Worm (Caenorhabditis elegans): ENCODE data around the gene F55C12.4.
"Not testable (repeated sequence)": the region's sequence is repeated elsewhere in the genome, so short reads cannot be mapped to it uniquely, and the experiment has no call there.

Gene F55C12.4

DNA sequence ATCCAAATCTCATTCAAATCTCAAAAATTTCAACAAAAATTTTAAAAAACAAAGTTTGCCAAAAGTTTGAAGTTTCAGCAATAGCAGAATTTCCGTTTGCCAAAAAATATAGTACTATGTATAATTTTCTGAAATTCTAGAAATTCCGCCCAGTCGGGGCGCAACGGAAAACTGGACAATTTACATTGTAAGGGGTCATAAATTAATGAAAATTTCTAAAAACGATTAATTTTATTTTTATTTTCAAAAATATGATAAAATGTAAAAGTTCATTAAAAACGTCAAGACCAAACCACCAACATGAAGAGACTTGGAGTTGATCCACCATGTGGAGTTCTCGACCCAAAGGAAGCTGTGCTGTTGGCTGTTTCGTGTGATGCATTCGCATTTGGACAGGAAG lies 39.9 kb downstream of the F55C12.4 start, which contains the start of gene ZK1248.4:
Gene ZK1248.4 (plus strand): TSS at position 301 of the 400 bp plus-strand sequence.
- TF ChIP-seq nhr-76 (tag; optimal IDR thresholded peaks at IDR 0.05) (no peak), ham-2 (GFP tag; optimal IDR thresholded peaks at IDR 0.05) (no peak), nhr-237 (tag; optimal IDR thresholded peaks at IDR 0.05) (no peak), ceh-39 (tag; optimal IDR thresholded peaks at IDR 0.05) (no peak), lin-32 (GFP tag; optimal IDR thresholded peaks at IDR 0.05) (no peak), bed-3 (GFP tag; optimal IDR thresholded peaks at IDR 0.05) (no peak), elt-1 (tag; optimal IDR thresholded peaks at IDR 0.05; ENCODE audit: borderline replicate concordance, insufficient read depth) (no peak), zip-8 (tag; optimal IDR thresholded peaks at IDR 0.05) (no peak), mab-5 (tag; optimal IDR thresholded peaks at IDR 0.05) (no peak), unc-62 (GFP tag; optimal IDR thresholded peaks at IDR 0.05) (no peak), nhr-12 (tag; optimal IDR thresholded peaks at IDR 0.05) (no peak), hlh-1 (tag; optimal IDR thresholded peaks at IDR 0.05) (no peak), unc-120 (tag; optimal IDR thresholded peaks at IDR 0.05; ENCODE audit: poor library complexity, severe bottlenecking) (no peak), M03D4.4 (tag; optimal IDR thresholded peaks at IDR 0.05) (no peak), nhr-28 (tag; optimal IDR thresholded peaks at IDR 0.05) (no peak), ces-1 (GFP tag; optimal IDR thresholded peaks at IDR 0.05) (no peak), pha-4 (tag; optimal IDR thresholded peaks at IDR 0.05) (no peak), nhr-2 (tag; optimal IDR thresholded peaks at IDR 0.05) (no peak), snpc-4 (tag; optimal IDR thresholded peaks at IDR 0.05) (no peak)

DNA sequence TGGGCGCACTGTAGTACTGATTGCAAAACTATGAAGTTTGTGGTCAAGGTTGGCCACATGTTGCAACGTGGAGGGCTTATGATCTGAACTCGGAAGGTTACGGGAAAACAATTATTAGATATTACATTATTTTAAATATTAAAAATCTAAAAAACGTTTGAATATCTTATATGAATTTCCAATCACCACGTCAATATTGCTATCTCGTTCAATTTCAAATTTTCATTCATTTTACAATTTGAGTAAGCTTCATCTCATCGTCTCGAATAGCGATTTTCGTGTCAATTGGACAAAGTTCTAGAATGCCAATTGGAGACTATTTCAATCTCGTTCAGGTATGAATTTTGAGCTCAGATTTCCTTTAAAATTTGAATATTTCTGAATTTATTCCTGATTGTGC lies 41.9 kb downstream of the F55C12.4 start, which contains the start of gene ZK1248.20:
Gene ZK1248.20 (plus strand): TSS at position 301 of the 400 bp plus-strand sequence.
- TF ChIP-seq lsy-2 (tag; optimal IDR thresholded peaks at IDR 0.05) (no peak), sptf-1 (tag; optimal IDR thresholded peaks at IDR 0.05) (no peak), mls-2 (tag; optimal IDR thresholded peaks at IDR 0.05) (no peak), flh-1 (GFP tag; optimal IDR thresholded peaks at IDR 0.05) (no peak), ham-2 (GFP tag; optimal IDR thresholded peaks at IDR 0.05) (no peak), lin-13 (tag; optimal IDR thresholded peaks at IDR 0.05) (no peak), pha-4 (tag; optimal IDR thresholded peaks at IDR 0.05) (no peak), ceh-43 (GFP tag; optimal IDR thresholded peaks at IDR 0.05) (no peak), cnd-1 (tag; optimal IDR thresholded peaks at IDR 0.05) (no peak), unc-120 (tag; optimal IDR thresholded peaks at IDR 0.05; ENCODE audit: poor library complexity, severe bottlenecking) (no peak), ztf-11 (tag; optimal IDR thresholded peaks at IDR 0.05) (no peak), ceh-83 (GFP tag; optimal IDR thresholded peaks at IDR 0.05) (no peak), lin-32 (GFP tag; optimal IDR thresholded peaks at IDR 0.05) (no peak)

ce11 chrII:5815382-5815781 lies 42.8 kb downstream of the F55C12.4 start, which contains the start of gene wago-5:
Gene wago-5 (minus strand): TSS chrII:5815482.
- TF ChIP-seq hlh-1 (tag; optimal IDR thresholded peaks at IDR 0.05); ceh-83 (GFP tag; optimal IDR thresholded peaks at IDR 0.05); mep-1 (tag; optimal IDR thresholded peaks at IDR 0.05): not testable (repeated sequence)

DNA sequence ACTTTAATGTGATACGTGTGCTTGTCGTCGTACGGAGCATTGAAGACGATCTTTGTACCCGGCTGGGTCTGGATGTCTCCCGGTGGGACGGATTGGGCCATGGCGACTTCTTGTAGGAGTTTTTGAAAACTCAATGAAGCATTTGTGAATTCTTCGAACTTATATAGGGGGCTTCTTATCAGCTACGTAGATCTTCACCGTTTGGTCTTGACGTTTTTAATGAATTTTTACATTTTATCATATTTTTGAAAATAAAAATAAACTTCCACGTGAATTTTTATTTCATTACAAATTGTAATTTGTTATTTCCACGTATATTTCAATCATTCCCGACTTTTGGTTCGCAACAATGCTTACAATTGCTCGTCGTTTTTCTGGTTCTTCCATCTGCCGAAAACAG lies 48.0 kb downstream of the F55C12.4 start, which contains the start of the genes msp-64 and ZK1248.5:
Gene msp-64 (minus strand): TSS at position 101 of the 400 bp plus-strand sequence.
Gene ZK1248.5 (plus strand): TSS at position 285 of the 400 bp plus-strand sequence.
- TF ChIP-seq nhr-237 (tag; optimal IDR thresholded peaks at IDR 0.05) (no peak), drap-1 (GFP tag; optimal IDR thresholded peaks at IDR 0.05) (no peak)
